Worm (Caenorhabditis elegans): Measurements from ENCODE around the gene K12G11.6.

K12G11.6 gene

ce11 chrV:11921229-11921628 lies 27.1 kb downstream of the K12G11.6 start:
- TF ChIP-seq ceh-82 (tag; optimal IDR thresholded peaks at IDR 0.05) (peak in 1 of 3 experiments; percentile 2), snpc-4 (tag; optimal IDR thresholded peaks at IDR 0.05) (no peak), ces-1 (GFP tag; optimal IDR thresholded peaks at IDR 0.05) (no peak), dpl-1 (GFP tag; optimal IDR thresholded peaks at IDR 0.05) (peak in 1 of 3 experiments; percentile 1), efl-3 (GFP tag; optimal IDR thresholded peaks at IDR 0.05) (no peak), hlh-4 (tag; optimal IDR thresholded peaks at IDR 0.05) (no peak), lin-39 (tag; optimal IDR thresholded peaks at IDR 0.05) (no peak), elt-3 (tag; optimal IDR thresholded peaks at IDR 0.05) (peak in 1 of 6 experiments; percentile 37), nhr-85 (tag) (peak; percentile 13), lsy-2 (tag; optimal IDR thresholded peaks at IDR 0.05) (peak in 1 of 2 experiments; percentile 23), nhr-19 (GFP tag; conservative IDR thresholded peaks at IDR 0.05) (peak; percentile 33; the same call in 1 of the 2 replicates), unc-130 (tag; optimal IDR thresholded peaks at IDR 0.05) (peak; percentile 2), blmp-1 (tag; optimal IDR thresholded peaks at IDR 0.05) (peak; percentile 15), snu-23 (GFP tag; optimal IDR thresholded peaks at IDR 0.05) (peak; percentile 43), ztf-4 (tag; optimal IDR thresholded peaks at IDR 0.05) (no peak), F16B12.6 (tag; optimal IDR thresholded peaks at IDR 0.05) (no peak), mdl-1 (tag; optimal IDR thresholded peaks at IDR 0.05) (peak in 1 of 2 experiments; percentile 60), ceh-8 (GFP tag; optimal IDR thresholded peaks at IDR 0.05) (no peak), skn-1 (tag; optimal IDR thresholded peaks at IDR 0.05) (no peak), C34B4.2 (tag; optimal IDR thresholded peaks at IDR 0.05) (no peak), pqm-1 (tag; optimal IDR thresholded peaks at IDR 0.05) (no peak), C16A3.4 (tag; optimal IDR thresholded peaks at IDR 0.05) (peak; percentile 3), efl-1 (optimal IDR thresholded peaks at IDR 0.05) (no peak), efl-1 (GFP tag; optimal IDR thresholded peaks at IDR 0.05 in 1 of 2) (no peak), tlp-1 (tag; optimal IDR thresholded peaks at IDR 0.05) (no peak), lin-35 (GFP tag; optimal IDR thresholded peaks at IDR 0.05) (peak; percentile 16 to 52), pag-3 (tag; optimal IDR thresholded peaks at IDR 0.05; ENCODE audit: borderline replicate concordance, insufficient read depth) (no peak), tbx-2 (tag; optimal IDR thresholded peaks at IDR 0.05) (peak; percentile 6), nhr-20 (tag; optimal IDR thresholded peaks at IDR 0.05) (peak; percentile 40), ama-1 (optimal IDR thresholded peaks at IDR 0.05) (no peak), nhr-71 (tag; optimal IDR thresholded peaks at IDR 0.05) (peak; percentile 2), lin-14 (GFP tag; optimal IDR thresholded peaks at IDR 0.05) (peak; percentile 68)

- TF ChIP-seq swsn-7 (tag; optimal IDR thresholded peaks at IDR 0.05) (no peak), alr-1 (tag; optimal IDR thresholded peaks at IDR 0.05; ENCODE audit: borderline replicate concordance) (no peak), tlp-1 (tag; optimal IDR thresholded peaks at IDR 0.05) (no peak), skn-1 (tag; optimal IDR thresholded peaks at IDR 0.05) (peak; percentile 17), elt-3 (tag; optimal IDR thresholded peaks at IDR 0.05) (peak in 1 of 6 experiments; percentile 71), lsy-2 (tag; optimal IDR thresholded peaks at IDR 0.05) (peak; percentile 8 to 60), fkh-10 (GFP tag; optimal IDR thresholded peaks at IDR 0.05) (no peak), nhr-19 (GFP tag; conservative IDR thresholded peaks at IDR 0.05) (no peak), C04F5.9 (tag; optimal IDR thresholded peaks at IDR 0.05) (no peak), ztf-4 (tag; optimal IDR thresholded peaks at IDR 0.05) (no peak), irx-1 (tag; optimal IDR thresholded peaks at IDR 0.05) (no peak), efl-1 (optimal IDR thresholded peaks at IDR 0.05) (no peak), efl-1 (GFP tag; optimal IDR thresholded peaks at IDR 0.05 in 1 of 2) (peak; percentile 10 to 20), lin-13 (GFP tag; optimal IDR thresholded peaks at IDR 0.05) (no peak), unc-30 (tag; optimal IDR thresholded peaks at IDR 0.05) (no peak), nhr-85 (tag) (peak; percentile 34), C16A3.4 (tag; optimal IDR thresholded peaks at IDR 0.05) (no peak), sup-37 (GFP tag; optimal IDR thresholded peaks at IDR 0.05) (no peak), nhr-71 (tag; optimal IDR thresholded peaks at IDR 0.05) (peak; percentile 43), mep-1 (tag; optimal IDR thresholded peaks at IDR 0.05) (peak; percentile 51), blmp-1 (tag; optimal IDR thresholded peaks at IDR 0.05) (peak; percentile 56), nhr-20 (tag; optimal IDR thresholded peaks at IDR 0.05) (peak; percentile 28), nhr-84 (tag; optimal IDR thresholded peaks at IDR 0.05) (no peak), F16B12.6 (tag; optimal IDR thresholded peaks at IDR 0.05) (no peak), unc-86 (tag; optimal IDR thresholded peaks at IDR 0.05) (no peak), nhr-90 (tag; optimal IDR thresholded peaks at IDR 0.05; ENCODE audit: poor library complexity) (no peak), lin-14 (GFP tag; optimal IDR thresholded peaks at IDR 0.05) (peak; percentile 67), rnt-1 (tag; optimal IDR thresholded peaks at IDR 0.05) (peak; percentile 31), mdl-1 (tag; optimal IDR thresholded peaks at IDR 0.05) (no peak), isw-1 (GFP tag; IDR thresholded peaks at IDR 0.05) (no peak), ceh-8 (GFP tag; optimal IDR thresholded peaks at IDR 0.05) (no peak), pqm-1 (tag; optimal IDR thresholded peaks at IDR 0.05) (no peak), fkh-8 (tag; optimal IDR thresholded peaks at IDR 0.05) (no peak), snu-23 (GFP tag; optimal IDR thresholded peaks at IDR 0.05) (peak; percentile 28), ama-1 (optimal IDR thresholded peaks at IDR 0.05) (no peak), lin-35 (GFP tag; optimal IDR thresholded peaks at IDR 0.05) (peak in 1 of 2 experiments; percentile 40)
Measured at ce11 chrV:11921689-11922517, 27.8 kb downstream of the K12G11.6 start.
